Fruit fly (Drosophila melanogaster): Measurements from ENCODE around the gene CG14785.

CG14785 gene

dm6 chrX:1460278-1460872 is 3.5 kb upstream of the CG14785 start, which contains the start of gene Lrpprc2 (continued):
- TF ChIP-seq hbn (GFP tag; IDR thresholded peaks at IDR 0.05; ENCODE audit: partially characterized antibody) (no peak), CG18619 (GFP tag; optimal IDR thresholded peaks at IDR 0.05) (no peak), CG17186 (GFP tag; optimal IDR thresholded peaks at IDR 0.05) (peak; percentile 3), cg (GFP tag; optimal IDR thresholded peaks at IDR 0.05) (no peak), Pdp1 (GFP tag; optimal IDR thresholded peaks at IDR 0.05) (peak in 1 of 2 experiments; percentile 95), ci (GFP tag; IDR thresholded peaks at IDR 0.05) (peak; percentile 64; the same call in 1 of the 3 replicates), CG14710 (tag; optimal IDR thresholded peaks at IDR 0.05) (peak; percentile 24), unc-4 (GFP tag; IDR thresholded peaks at IDR 0.05; ENCODE audit: partially characterized antibody) (peak; percentile 35; the same call in 1 of the 2 replicates), CG17912 (GFP tag; optimal IDR thresholded peaks at IDR 0.05) (peak; percentile 28), Myb (GFP tag; optimal IDR thresholded peaks at IDR 0.05) (peak; percentile 91), CG14441 (GFP tag; IDR thresholded peaks at IDR 0.05) (no peak), E2f2 (GFP tag; IDR thresholded peaks at IDR 0.05) (peak; percentile 72), en (GFP tag; optimal IDR thresholded peaks at IDR 0.05) (no peak), Dp (GFP tag; optimal IDR thresholded peaks at IDR 0.05) (peak; percentile 59), H2.0 (GFP tag; IDR thresholded peaks at IDR 0.05) (no peak), H15 (GFP tag; IDR thresholded peaks at IDR 0.05) (no peak), Usf (GFP tag; optimal IDR thresholded peaks at IDR 0.05) (no peak), CG3065 (GFP tag; optimal IDR thresholded peaks at IDR 0.05) (no peak), klu (GFP tag; IDR thresholded peaks at IDR 0.05) (no peak), wek (GFP tag; optimal IDR thresholded peaks at IDR 0.05) (peak; percentile 2), pfk (GFP tag; optimal IDR thresholded peaks at IDR 0.05) (peak; percentile 34), CG15514 (GFP tag; optimal IDR thresholded peaks at IDR 0.05) (peak; percentile 56), az2 (GFP tag; optimal IDR thresholded peaks at IDR 0.05) (no peak), Tbp (GFP tag; optimal IDR thresholded peaks at IDR 0.05) (no peak), fu2 (GFP tag; optimal IDR thresholded peaks at IDR 0.05) (no peak), CG3838 (GFP tag; optimal IDR thresholded peaks at IDR 0.05) (no peak), CG4820 (GFP tag; optimal IDR thresholded peaks at IDR 0.05) (no peak), CG34376 (GFP tag; optimal IDR thresholded peaks at IDR 0.05) (peak; percentile 28), CG10543 (GFP tag; optimal IDR thresholded peaks at IDR 0.05) (peak; percentile 6)

DNA sequence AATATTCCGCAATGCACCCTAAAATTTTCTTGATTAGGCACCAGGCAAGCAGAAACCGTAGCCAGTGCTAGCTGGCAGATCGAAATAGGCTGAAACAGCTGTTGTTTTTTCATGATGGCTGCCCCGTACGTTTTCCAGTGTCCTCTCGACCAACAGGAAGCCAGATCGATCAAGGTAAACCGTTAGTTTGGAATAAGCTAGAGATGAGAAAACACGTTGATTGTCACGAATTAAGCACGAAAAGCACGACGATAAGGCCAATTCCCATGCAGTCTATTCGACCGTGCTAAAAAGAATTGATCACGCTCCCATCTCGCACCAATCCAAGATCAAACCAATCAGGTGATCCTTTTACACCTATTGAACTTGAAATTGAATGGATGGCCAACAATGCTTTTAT is 2.0 kb downstream of the CG14785 start:
- peak; percentile 8; the same call in 1 of the 2 replicates for TF ChIP-seq CG31224 (GFP tag; IDR thresholded peaks at IDR 0.05)
- no peak for TF ChIP-seq kay (GFP tag; optimal IDR thresholded peaks at IDR 0.05)
- no peak for TF ChIP-seq Sox102F (GFP tag; optimal IDR thresholded peaks at IDR 0.05)
- TF ChIP-seq amos (GFP tag; IDR thresholded peaks at IDR 0.05; ENCODE audit: partially characterized antibody) = 0 out of 2 replicates have a peak, but pooled peaks have one; percentile 25
- TF ChIP-seq CG12769 (tag; optimal IDR thresholded peaks at IDR 0.05) = no peak
- TF ChIP-seq CG34224 (GFP tag; IDR thresholded peaks at IDR 0.05; ENCODE audit: partially characterized antibody) = no peak
- no peak for TF ChIP-seq CG12236 (GFP tag; optimal IDR thresholded peaks at IDR 0.05)
- no peak for TF ChIP-seq bab2 (GFP tag; optimal IDR thresholded peaks at IDR 0.05)
- no peak for TF ChIP-seq kah (GFP tag; optimal IDR thresholded peaks at IDR 0.05)
- TF ChIP-seq row (GFP tag; IDR thresholded peaks at IDR 0.05) = 0 out of 3 replicates have a peak, but pooled peaks have one; percentile 19
- TF ChIP-seq CG10267 (tag; optimal IDR thresholded peaks at IDR 0.05) = no peak
- TF ChIP-seq BEAF-32 (GFP tag; optimal IDR thresholded peaks at IDR 0.05) = peak; percentile 38
- TF ChIP-seq CG12299 (tag; optimal IDR thresholded peaks at IDR 0.05) = no peak
- no peak for TF ChIP-seq h (optimal IDR thresholded peaks at IDR 0.05)
- no peak for TF ChIP-seq HmgZ (tag; optimal IDR thresholded peaks at IDR 0.05)
- no peak for TF ChIP-seq HLH54F (GFP tag; optimal IDR thresholded peaks at IDR 0.05)
- no peak for TF ChIP-seq eve (GFP tag; optimal IDR thresholded peaks at IDR 0.05)
- no peak for TF ChIP-seq Kr (GFP tag; optimal IDR thresholded peaks at IDR 0.05)
- TF ChIP-seq CG30431 (GFP tag; optimal IDR thresholded peaks at IDR 0.05) = no peak
- TF ChIP-seq sna (GFP tag; IDR thresholded peaks at IDR 0.05; ENCODE audit: partially characterized antibody) = 0 out of 2 replicates have a peak, but pooled peaks have one; percentile 21
- peak; percentile 34; the same call in 1 of the 2 replicates for TF ChIP-seq Scr (GFP tag; IDR thresholded peaks at IDR 0.05; ENCODE audit: partially characterized antibody)

Measured in whole organism, embryonic.